Fruit fly (Drosophila melanogaster): ENCODE results near the gene Roc1a.

Roc1a gene

dm6 chrX:621132-621555, 26.0 kb upstream of the Roc1a start, which contains the start of the genes CG13365 and Vsp37A (continued):
- TF ChIP-seq CG10543 (GFP tag; optimal IDR thresholded peaks at IDR 0.05) (peak; percentile 65), CG2889 (GFP tag; IDR thresholded peaks at IDR 0.05) (no peak), stwl (tag; optimal IDR thresholded peaks at IDR 0.05) (peak; percentile 25), Spps (tag; optimal IDR thresholded peaks at IDR 0.05) (no peak), Sry-β (GFP tag; optimal IDR thresholded peaks at IDR 0.05) (peak; percentile 97), CG12659 (GFP tag; optimal IDR thresholded peaks at IDR 0.05) (peak; percentile 65), CG17186 (GFP tag; optimal IDR thresholded peaks at IDR 0.05) (peak; percentile 57), Dip3 (GFP tag; optimal IDR thresholded peaks at IDR 0.05) (peak; percentile 44), CG11696 (GFP tag; IDR thresholded peaks at IDR 0.05) (no peak), CG2120 (GFP tag; optimal IDR thresholded peaks at IDR 0.05) (peak; percentile 62), ac (GFP tag; optimal IDR thresholded peaks at IDR 0.05) (no peak), CG18262 (tag; optimal IDR thresholded peaks at IDR 0.05) (peak; percentile 32), Sox102F (GFP tag; optimal IDR thresholded peaks at IDR 0.05) (peak; percentile 30), zfh1 (GFP tag; IDR thresholded peaks at IDR 0.05) (peak; percentile 52; the same call in 1 of the 3 replicates), kni (GFP tag; optimal IDR thresholded peaks at IDR 0.05) (peak; percentile 84), CG15073 (GFP tag; optimal IDR thresholded peaks at IDR 0.05) (no peak), maf-S (GFP tag; optimal IDR thresholded peaks at IDR 0.05) (peak; percentile 25), Dll (GFP tag; IDR thresholded peaks at IDR 0.05; ENCODE audit: partially characterized antibody) (peak; percentile 49; the same call in 2 of the 4 replicates), Ptx1 (GFP tag; IDR thresholded peaks at IDR 0.05) (peak; percentile 41), wek (GFP tag; optimal IDR thresholded peaks at IDR 0.05) (peak; percentile 25), CG3163 (GFP tag; optimal IDR thresholded peaks at IDR 0.05) (peak; percentile 4), CG14860 (GFP tag; IDR thresholded peaks at IDR 0.05; ENCODE audit: partially characterized antibody) (no peak), knrl (GFP tag; IDR thresholded peaks at IDR 0.05; ENCODE audit: partially characterized antibody) (peak; percentile 20; the same call in 1 of the 3 replicates), gsb-n (tag; optimal IDR thresholded peaks at IDR 0.05) (peak; percentile 18), CrebB (tag; optimal IDR thresholded peaks at IDR 0.05) (no peak), lilli (GFP tag; optimal IDR thresholded peaks at IDR 0.05) (peak; percentile 63), CG7357 (GFP tag; IDR thresholded peaks at IDR 0.05) (no peak), pan (optimal IDR thresholded peaks at IDR 0.05) (no peak), pan (GFP tag; optimal IDR thresholded peaks at IDR 0.05 in 1 of 2, IDR thresholded peaks at IDR 0.05 in 1 of 2) (peak in 1 of 2 experiments; percentile 32), pnt (GFP tag; optimal IDR thresholded peaks at IDR 0.05) (peak; percentile 36)

dm6 chrX:623357-623756, 23.7 kb upstream of the Roc1a start, which contains the start of gene CG13369:
TSS of gene CG13369 (plus strand) at chrX:623468.
- TF ChIP-seq CkIIα-i1 (GFP tag; IDR thresholded peaks at IDR 0.05) (no peak), Dref (GFP tag; IDR thresholded peaks at IDR 0.05) (peak; percentile 43), HLH4C (GFP tag; IDR thresholded peaks at IDR 0.05; ENCODE audit: partially characterized antibody) (0 out of 3 replicates have a peak, but pooled peaks have one; percentile 26), ac (GFP tag; optimal IDR thresholded peaks at IDR 0.05) (no peak), CG13287 (GFP tag; IDR thresholded peaks at IDR 0.05; ENCODE audit: partially characterized antibody) (peak; percentile 22; the same call in 1 of the 2 replicates), gfzf (GFP tag; optimal IDR thresholded peaks at IDR 0.05) (peak; percentile 4), CG15514 (GFP tag; optimal IDR thresholded peaks at IDR 0.05) (peak; percentile 32), BEAF-32 (GFP tag; optimal IDR thresholded peaks at IDR 0.05) (peak; percentile 19), Deaf1 (tag; optimal IDR thresholded peaks at IDR 0.05) (peak; percentile 20), Scr (GFP tag; IDR thresholded peaks at IDR 0.05; ENCODE audit: partially characterized antibody) (peak; percentile 46), crol (GFP tag; IDR thresholded peaks at IDR 0.05) (peak; percentile 78), aop (GFP tag; IDR thresholded peaks at IDR 0.05) (no peak), CG13894 (tag; optimal IDR thresholded peaks at IDR 0.05) (peak; percentile 0), Dll (GFP tag; IDR thresholded peaks at IDR 0.05; ENCODE audit: partially characterized antibody) (0 out of 4 replicates have a peak, but pooled peaks have one; percentile 25), Hand (GFP tag; optimal IDR thresholded peaks at IDR 0.05) (no peak), Med (GFP tag) (no peak), Opbp (GFP tag; IDR thresholded peaks at IDR 0.05; ENCODE audit: partially characterized antibody) (0 out of 3 replicates have a peak, but pooled peaks have one; percentile 44), pzg (GFP tag; optimal IDR thresholded peaks at IDR 0.05) (peak; percentile 17), MESR4 (GFP tag; optimal IDR thresholded peaks at IDR 0.05) (peak; percentile 34), cad (GFP tag; optimal IDR thresholded peaks at IDR 0.05) (no peak), vnd (GFP tag; IDR thresholded peaks at IDR 0.05; ENCODE audit: partially characterized antibody) (peak; percentile 35; the same call in 1 of the 3 replicates), ftz-f1 (GFP tag; optimal IDR thresholded peaks at IDR 0.05) (peak; percentile 78)
